Worm (Caenorhabditis elegans) whole organism, L3 larva: Measurements from ENCODE around the gene K10B2.4.
A peak's percentile ranks its signal among the peaks of the same experiment; 100 is the strongest.

Source experiments
- R02D3.7 ChIP-seq: fragments of 150-350 bp; optimal IDR thresholded peaks from 2 replicates; lab custom pipeline; 2014; ENCODE audit warnings: missing biosample characterization, missing genetic modification characterization
- ZK546.5 ChIP-seq: sonication (generic microtip); optimal IDR thresholded peaks from 2 replicates; lab custom pipeline; 2017; ENCODE audit warnings: missing biosample characterization, missing genetic modification characterization
- aly-2 ChIP-seq: fragments of 150-350 bp; optimal IDR thresholded peaks from 2 replicates; lab custom pipeline; 2014; ENCODE audit warnings: missing biosample characterization, missing genetic modification characterization
- ama-1 ChIP-seq: fragments of 150-350 bp; optimal IDR thresholded peaks from 2 replicates; lab custom pipeline; 2018
- ceh-16 ChIP-seq: sonication (generic microtip); optimal IDR thresholded peaks from 2 replicates; lab custom pipeline; 2017; ENCODE audit warnings: missing biosample characterization, missing genetic modification characterization
- ceh-28 ChIP-seq: fragments of 150-350 bp; optimal IDR thresholded peaks from 2 replicates; lab custom pipeline; 2014; ENCODE audit warnings: missing biosample characterization, missing genetic modification reagents, missing genetic modification characterization
- ceh-82 ChIP-seq: fragments of 150-350 bp; optimal IDR thresholded peaks from 2 replicates; lab custom pipeline; 2014; ENCODE audit warnings: missing biosample characterization, missing genetic modification characterization
- ceh-9 ChIP-seq: sonication (generic microtip); optimal IDR thresholded peaks from 2 replicates; lab custom pipeline; 2018; ENCODE audit warnings: missing biosample characterization, missing genetic modification characterization
- daf-12 ChIP-seq: fragments of 150-350 bp; optimal IDR thresholded peaks from 2 replicates; lab custom pipeline; 2014; ENCODE audit warnings: missing biosample characterization, missing genetic modification reagents, missing genetic modification characterization
- egl-27 ChIP-seq: sonication (generic microtip); optimal IDR thresholded peaks from 4 replicates; lab custom pipeline; 2017; ENCODE audit warnings: missing biosample characterization, missing genetic modification reagents, missing genetic modification characterization
- egl-5 ChIP-seq: fragments of 150-350 bp; optimal IDR thresholded peaks from 2 replicates; lab custom pipeline; 2017; ENCODE audit warnings: missing biosample characterization, missing genetic modification reagents, missing genetic modification characterization, inconsistent platforms
- elt-1 ChIP-seq: fragments of 150-350 bp; optimal IDR thresholded peaks from 2 replicates; lab custom pipeline; 2014; ENCODE audit warnings: missing biosample characterization, missing genetic modification characterization
- elt-2 ChIP-seq: sonication (generic microtip); optimal IDR thresholded peaks from 2 replicates; lab custom pipeline; 2016; ENCODE audit warnings: missing genetic modification reagents, mild to moderate bottlenecking, missing genetic modification characterization, missing compliant biosample characterization
- elt-3 ChIP-seq, 3 experiments: fragments of 150-350 bp in 1 of 3; sonication (generic microtip) in 2 of 3; optimal IDR thresholded peaks; 2 replicates in 2 of 3; 4 replicates in 1 of 3; lab custom pipeline; 2014 to 2017; ENCODE audit warnings: missing biosample characterization in 3 of 3, missing genetic modification characterization in 3 of 3
- eor-1 ChIP-seq, 2 experiments: fragments of 150-350 bp; optimal IDR thresholded peaks; 2 replicates each; lab custom pipeline; 2014 to 2018; ENCODE audit warnings: missing biosample characterization in 2 of 2, missing genetic modification characterization in 2 of 2
- fkh-10 ChIP-seq: sonication (generic microtip); optimal IDR thresholded peaks from 2 replicates; lab custom pipeline; 2017; ENCODE audit warnings: missing biosample characterization, missing genetic modification reagents, missing genetic modification characterization
- fkh-2 ChIP-seq: fragments of 150-350 bp; optimal IDR thresholded peaks from 2 replicates; lab custom pipeline; 2014; ENCODE audit warnings: missing biosample characterization, missing genetic modification reagents, missing genetic modification characterization
- fos-1 ChIP-seq: fragments of 150-350 bp; optimal IDR thresholded peaks from 2 replicates; lab custom pipeline; 2014; ENCODE audit warnings: missing biosample characterization, missing genetic modification characterization
- hmg-11 ChIP-seq: sonication (generic microtip); optimal IDR thresholded peaks from 2 replicates; lab custom pipeline; 2016; ENCODE audit warnings: missing genetic modification characterization, missing compliant biosample characterization
- jun-1 ChIP-seq: fragments of 150-350 bp; optimal IDR thresholded peaks from 2 replicates; lab custom pipeline; 2014; ENCODE audit warnings: missing biosample characterization, missing genetic modification reagents, missing genetic modification characterization
- lin-15B ChIP-seq: fragments of 150-350 bp; optimal IDR thresholded peaks from 2 replicates; lab custom pipeline; 2014; ENCODE audit warnings: missing biosample characterization, missing genetic modification characterization
- lin-39 ChIP-seq: fragments of 150-350 bp; optimal IDR thresholded peaks from 2 replicates; lab custom pipeline; 2018; ENCODE audit warnings: missing biosample characterization, missing genetic modification reagents, missing genetic modification characterization
- lsy-12 ChIP-seq: sonication (generic microtip); optimal IDR thresholded peaks from 2 replicates; lab custom pipeline; 2016; ENCODE audit warnings: mild to moderate bottlenecking, missing genetic modification characterization, missing compliant biosample characterization
- mdl-1 ChIP-seq: fragments of 150-350 bp; optimal IDR thresholded peaks from 2 replicates; lab custom pipeline; 2014; ENCODE audit warnings: missing biosample characterization, missing genetic modification characterization
- mml-1 ChIP-seq: fragments of 150-350 bp; sonication (generic microtip); optimal IDR thresholded peaks from 3 replicates; lab custom pipeline; 2014; ENCODE audit warnings: missing biosample characterization, missing genetic modification characterization
- nfya-1 ChIP-seq: sonication (generic microtip); optimal IDR thresholded peaks from 2 replicates; lab custom pipeline; 2017; ENCODE audit warnings: missing genetic modification characterization, mild to moderate bottlenecking, missing compliant biosample characterization, antibody characterized with exemption, moderate library complexity; ENCODE audit not compliant: insufficient read depth
- nhr-11 ChIP-seq: fragments of 150-350 bp; optimal IDR thresholded peaks from 2 replicates; lab custom pipeline; 2014; ENCODE audit warnings: missing biosample characterization, missing genetic modification characterization
- nhr-12 ChIP-seq: fragments of 150-350 bp; optimal IDR thresholded peaks from 2 replicates; lab custom pipeline; 2014; ENCODE audit warnings: missing biosample characterization, missing genetic modification characterization
- nhr-23 ChIP-seq: fragments of 150-350 bp; optimal IDR thresholded peaks from 2 replicates; lab custom pipeline; 2014; ENCODE audit warnings: missing biosample characterization, missing genetic modification reagents, missing genetic modification characterization
- nhr-237 ChIP-seq: fragments of 150-350 bp; optimal IDR thresholded peaks from 2 replicates; lab custom pipeline; 2014; ENCODE audit warnings: missing biosample characterization, missing genetic modification characterization
- nhr-25 ChIP-seq: sonication (generic microtip); optimal IDR thresholded peaks from 2 replicates; lab custom pipeline; 2017; ENCODE audit warnings: missing biosample characterization, missing genetic modification characterization
- nhr-28 ChIP-seq: fragments of 150-350 bp; optimal IDR thresholded peaks from 2 replicates; lab custom pipeline; 2014; ENCODE audit warnings: missing biosample characterization, missing genetic modification characterization
- nhr-43 ChIP-seq: sonication (generic microtip); optimal IDR thresholded peaks from 2 replicates; lab custom pipeline; 2016; ENCODE audit warnings: mild to moderate bottlenecking, missing genetic modification characterization, missing compliant biosample characterization; ENCODE audit not compliant: poor library complexity, severe bottlenecking
- nhr-67 ChIP-seq: fragments of 150-350 bp; optimal IDR thresholded peaks from 2 replicates; lab custom pipeline; 2014; ENCODE audit warnings: missing biosample characterization, missing genetic modification characterization
- nhr-76 ChIP-seq: fragments of 150-350 bp; sonication (generic microtip); optimal IDR thresholded peaks from 5 replicates; lab custom pipeline; 2014; ENCODE audit warnings: missing biosample characterization, missing genetic modification characterization
- nhr-77 ChIP-seq: fragments of 150-350 bp; optimal IDR thresholded peaks from 2 replicates; lab custom pipeline; 2014; ENCODE audit warnings: missing biosample characterization, missing genetic modification characterization
- pha-4 ChIP-seq: fragments of 150-350 bp; optimal IDR thresholded peaks from 2 replicates; lab custom pipeline; 2014; ENCODE audit warnings: missing biosample characterization, missing genetic modification reagents, missing genetic modification characterization
- pqm-1 ChIP-seq: fragments of 150-350 bp; optimal IDR thresholded peaks from 2 replicates; lab custom pipeline; 2017; ENCODE audit warnings: missing biosample characterization, missing genetic modification characterization, inconsistent platforms
- sea-2 ChIP-seq: fragments of 150-350 bp; sonication (generic microtip); optimal IDR thresholded peaks from 4 replicates; lab custom pipeline; 2014; ENCODE audit warnings: missing biosample characterization, missing genetic modification reagents, missing genetic modification characterization
- skn-1 ChIP-seq: fragments of 150-350 bp; optimal IDR thresholded peaks from 2 replicates; lab custom pipeline; 2014; ENCODE audit warnings: missing biosample characterization, missing genetic modification characterization
- snpc-4 ChIP-seq: fragments of 150-350 bp; optimal IDR thresholded peaks from 2 replicates; lab custom pipeline; 2014; ENCODE audit warnings: missing biosample characterization, missing genetic modification characterization
- tbx-2 ChIP-seq: sonication (generic microtip); optimal IDR thresholded peaks from 2 replicates; lab custom pipeline; 2016; ENCODE audit warnings: mild to moderate bottlenecking, missing genetic modification characterization, missing compliant biosample characterization
- unc-39 ChIP-seq: sonication (generic microtip); optimal IDR thresholded peaks from 4 replicates; lab custom pipeline; 2017; ENCODE audit warnings: missing biosample characterization, missing genetic modification characterization
- unc-62 ChIP-seq: fragments of 150-350 bp; sonication (generic microtip); optimal IDR thresholded peaks from 4 replicates; lab custom pipeline; 2014; ENCODE audit warnings: missing biosample characterization, missing genetic modification reagents, missing genetic modification characterization
- zag-1 ChIP-seq: fragments of 150-350 bp; optimal IDR thresholded peaks from 2 replicates; lab custom pipeline; 2014; ENCODE audit warnings: missing biosample characterization, missing genetic modification characterization
- ztf-11 ChIP-seq: fragments of 150-350 bp; optimal IDR thresholded peaks from 2 replicates; lab custom pipeline; 2014; ENCODE audit warnings: missing biosample characterization, missing genetic modification characterization
- ztf-4 ChIP-seq: fragments of 150-350 bp; optimal IDR thresholded peaks from 2 replicates; lab custom pipeline; 2014; ENCODE audit warnings: missing biosample characterization, missing genetic modification characterization

K10B2.4 gene

DNA sequence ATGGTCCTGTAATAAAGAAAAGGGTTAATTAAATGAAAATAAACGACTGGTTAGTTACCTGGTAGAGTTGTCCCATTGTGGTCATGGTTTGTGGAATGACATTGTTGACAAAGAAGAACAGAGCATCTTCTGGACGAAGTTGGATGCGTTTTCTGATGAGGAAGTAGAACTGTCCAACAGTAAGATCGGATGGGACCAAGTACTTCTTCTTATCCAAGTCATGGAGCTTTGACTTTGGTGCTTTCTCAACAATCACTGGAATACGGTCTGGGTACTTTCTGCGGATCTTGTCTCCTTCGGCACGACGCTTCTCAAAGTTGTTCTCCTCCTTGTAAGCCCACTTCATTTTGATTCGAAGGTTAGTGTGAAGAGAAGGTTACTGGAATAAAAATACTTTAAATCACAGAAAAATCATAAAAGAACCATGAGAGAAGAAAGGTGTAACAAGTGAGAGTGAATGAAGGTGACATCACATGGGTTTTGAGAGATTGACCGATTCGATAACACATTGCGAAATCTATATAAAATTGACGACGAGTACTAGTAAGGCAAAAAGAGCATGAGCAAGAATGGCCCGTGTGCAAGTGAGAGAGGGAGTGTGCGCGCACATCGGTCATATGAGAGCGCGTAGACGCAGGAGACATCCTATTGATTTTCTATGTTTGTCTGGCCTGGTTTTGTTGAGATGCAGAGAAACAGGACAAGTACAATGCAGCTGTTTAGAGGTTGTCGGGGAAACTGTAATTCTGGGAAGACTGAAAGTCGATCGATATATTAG is 13.2 kb downstream of the K10B2.4 start, which contains the start of gene lgg-1 (continued):
- no peak for TF ChIP-seq fkh-2 (tag; lab: Kevin White, UChicago)
- TF ChIP-seq ama-1 (lab: Kevin White, UChicago): peak; percentile 98
- no peak for TF ChIP-seq daf-12 (tag; lab: Kevin White, UChicago)
- TF ChIP-seq elt-1 (tag; lab: Kevin White, UChicago): no peak
- TF ChIP-seq nhr-77 (tag; lab: Kevin White, UChicago): no peak
- TF ChIP-seq nhr-25: peak; percentile 83
- no peak for TF ChIP-seq nhr-67 (tag; lab: Kevin White, UChicago)
- no peak for TF ChIP-seq tbx-2 (tag; lab: Kevin White, UChicago)
- TF ChIP-seq fkh-10: no peak
- no peak for TF ChIP-seq ztf-11
- no peak for TF ChIP-seq elt-2 (tag; lab: Kevin White, UChicago)
- peak; percentile 71 for TF ChIP-seq pha-4 (tag; lab: Kevin White, UChicago)
- TF ChIP-seq nhr-76 (tag; lab: Kevin White, UChicago): no peak
- no peak for TF ChIP-seq pqm-1 (tag; lab: Kevin White, UChicago)
- TF ChIP-seq nhr-12 (tag; lab: Kevin White, UChicago): no peak
- no peak for TF ChIP-seq R02D3.7 (tag; lab: Kevin White, UChicago)
- TF ChIP-seq aly-2 (tag; lab: Kevin White, UChicago): no peak
- no peak for TF ChIP-seq skn-1
- no peak for TF ChIP-seq ceh-82 (tag; lab: Kevin White, UChicago)
- no peak for TF ChIP-seq egl-27 (tag; lab: Kevin White, UChicago)
- peak; percentile 40 for TF ChIP-seq lin-39 (tag; lab: Kevin White, UChicago)
- TF ChIP-seq, all 47 proteins: peak for 14

DNA sequence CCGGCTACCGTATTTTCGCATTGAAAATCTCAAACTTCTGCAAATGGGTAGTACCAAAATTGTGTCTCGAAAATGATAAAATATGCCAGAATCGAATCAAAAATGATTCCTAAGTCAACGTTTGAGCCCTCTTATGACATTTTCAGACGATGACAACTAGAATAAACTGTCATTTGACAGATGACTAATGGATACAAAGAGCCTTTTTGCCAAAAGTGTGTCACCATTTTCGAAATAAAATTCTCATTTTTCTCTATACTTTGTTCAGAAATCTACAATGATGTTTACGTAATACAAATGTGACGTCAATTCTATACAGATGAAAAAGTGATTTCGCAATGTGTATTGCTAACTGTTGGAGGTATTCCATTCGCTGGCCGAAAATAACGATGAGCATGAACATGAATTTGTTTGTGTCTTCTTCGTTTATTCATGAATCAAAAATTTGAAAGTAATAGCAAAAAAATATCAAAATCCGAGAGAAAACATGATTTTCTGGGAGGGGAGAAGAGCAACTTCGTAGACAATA is 14.1 kb downstream of the K10B2.4 start:
- TF ChIP-seq egl-5 (tag; lab: Kevin White, UChicago): peak; percentile 24
- peak; percentile 0 for TF ChIP-seq ceh-28 (tag; lab: Kevin White, UChicago)
- TF ChIP-seq ceh-82 (tag; lab: Kevin White, UChicago): peak; percentile 51
- TF ChIP-seq nhr-12 (tag; lab: Kevin White, UChicago): no peak
- no peak for TF ChIP-seq ztf-11
- peak; percentile 79 for TF ChIP-seq skn-1
- TF ChIP-seq ceh-16 (tag; lab: Kevin White, UChicago): no peak
- peak; percentile 46 for TF ChIP-seq R02D3.7 (tag; lab: Kevin White, UChicago)
- TF ChIP-seq nhr-237: no peak
- no peak for TF ChIP-seq nhr-11
- TF ChIP-seq unc-39: no peak
- TF ChIP-seq fkh-10: no peak
- peak; percentile 89 for TF ChIP-seq nhr-23 (tag; lab: Kevin White, UChicago)
- TF ChIP-seq zag-1 (tag; lab: Kevin White, UChicago): no peak
- TF ChIP-seq elt-1 (tag; lab: Kevin White, UChicago): peak; percentile 45
- TF ChIP-seq nhr-76 (tag; lab: Kevin White, UChicago): no peak
- TF ChIP-seq eor-1 (tag; optimal IDR thresholded peaks at IDR 0.05; lab: Kevin White, UChicago): no peak
- TF ChIP-seq pqm-1 (tag; lab: Kevin White, UChicago): peak; percentile 38
- no peak for TF ChIP-seq mml-1 (tag; lab: Kevin White, UChicago)
- no peak for TF ChIP-seq nhr-77 (tag; lab: Kevin White, UChicago)
- peak; percentile 12 for TF ChIP-seq fos-1 (tag; lab: Kevin White, UChicago)
- TF ChIP-seq unc-62 (GFP tag; lab: Kevin White, UChicago): no peak
- TF ChIP-seq elt-2 (tag; lab: Kevin White, UChicago): peak; percentile 61
- TF ChIP-seq ZK546.5 (tag; lab: Kevin White, UChicago): no peak
- no peak for TF ChIP-seq sea-2
- TF ChIP-seq nhr-67 (tag; lab: Kevin White, UChicago): no peak
- no peak for TF ChIP-seq lin-15B (tag; lab: Kevin White, UChicago)
- TF ChIP-seq lsy-12: peak; percentile 74
- TF ChIP-seq tbx-2 (tag; lab: Kevin White, UChicago): peak; percentile 71
- no peak for TF ChIP-seq daf-12 (tag; lab: Kevin White, UChicago)
- TF ChIP-seq pha-4 (tag; lab: Kevin White, UChicago): peak; percentile 70
- no peak for TF ChIP-seq ceh-9 (tag; lab: Kevin White, UChicago)
- TF ChIP-seq ama-1 (lab: Kevin White, UChicago): peak; percentile 97
- peak; percentile 74 for TF ChIP-seq jun-1 (tag; lab: Kevin White, UChicago)
- peak in 1 of 3 experiments; percentile 38 for TF ChIP-seq elt-3 (tag; optimal IDR thresholded peaks at IDR 0.05; lab: Kevin White, UChicago)
- peak; percentile 30 for TF ChIP-seq nhr-28 (tag; lab: Kevin White, UChicago)
- TF ChIP-seq aly-2 (tag; lab: Kevin White, UChicago): no peak
- peak; percentile 89 for TF ChIP-seq nhr-43
- peak; percentile 85 for TF ChIP-seq nhr-25
- no peak for TF ChIP-seq mdl-1
- peak; percentile 69 for TF ChIP-seq ztf-4 (tag; lab: Kevin White, UChicago)
- TF ChIP-seq nfya-1: peak; percentile 66
- TF ChIP-seq snpc-4 (tag; lab: Kevin White, UChicago): no peak
- TF ChIP-seq egl-27 (tag; lab: Kevin White, UChicago): no peak
- peak; percentile 17 for TF ChIP-seq hmg-11
- TF ChIP-seq fkh-2 (tag; lab: Kevin White, UChicago): no peak
